Worm (Caenorhabditis elegans): ENCODE measurements around the gene sru-36.

ce11 chrV:9798212-9798611, 43.3 kb upstream of the sru-36 start:
- TF ChIP-seq ZK546.5 (tag; optimal IDR thresholded peaks at IDR 0.05) = no peak
- TF ChIP-seq sea-2 (GFP tag; optimal IDR thresholded peaks at IDR 0.05) = no peak
- no peak for TF ChIP-seq nhr-77 (tag; optimal IDR thresholded peaks at IDR 0.05)
- no peak for TF ChIP-seq ama-1 (optimal IDR thresholded peaks at IDR 0.05)
- TF ChIP-seq nhr-28 (tag; optimal IDR thresholded peaks at IDR 0.05) = no peak

Measured in whole organism, L3 larva.